Fruit fly (Drosophila melanogaster): Measurements from ENCODE around the gene CG32986.
A peak's percentile ranks its signal among the peaks of the same experiment; 100 is the strongest.

DNA sequence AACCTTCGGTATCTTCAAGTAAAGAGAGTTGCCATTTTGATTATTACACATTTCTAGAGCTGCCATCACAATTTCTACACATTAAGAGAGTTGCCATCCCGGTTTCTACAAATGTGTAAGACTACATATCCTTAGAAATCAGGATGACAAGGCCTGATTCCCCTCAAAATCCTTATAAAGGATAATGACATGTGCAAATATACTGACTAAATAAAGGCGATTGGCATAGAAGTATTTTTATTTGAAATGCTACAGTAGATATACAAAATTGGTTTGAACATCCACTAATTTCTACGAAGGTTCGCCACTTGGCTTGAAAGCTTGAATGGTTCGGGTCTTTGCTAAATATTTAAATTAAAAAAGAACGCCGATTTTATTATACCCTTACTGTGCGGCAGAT lies 26.1 kb downstream of the CG32986 start:
- TF ChIP-seq Hr39 (GFP tag; optimal IDR thresholded peaks at IDR 0.05) (no peak), CG6854 (GFP tag; optimal IDR thresholded peaks at IDR 0.05) (no peak), CG6808 (GFP tag; optimal IDR thresholded peaks at IDR 0.05) (peak; percentile 58), CG8119 (GFP tag; IDR thresholded peaks at IDR 0.05) (no peak), Met (GFP tag; optimal IDR thresholded peaks at IDR 0.05) (no peak), fkh (GFP tag; optimal IDR thresholded peaks at IDR 0.05) (no peak), Smox (GFP tag; optimal IDR thresholded peaks at IDR 0.05) (no peak)

All from whole organism, prepupa.